Fruit fly (Drosophila melanogaster) whole organism, embryonic: Measurements from ENCODE around the gene Hsp83.

ENCODE experiments used
- CG10979 ChIP-seq: fragments of 200-800 bp; sonication (Bioruptor generic); optimal IDR thresholded peaks from 2 replicates; lab custom pipeline; 2018; ENCODE audit warnings: missing biosample characterization, mild to moderate bottlenecking, missing genetic modification characterization, moderate library complexity
- CG12155 ChIP-seq: fragments of 200-800 bp; sonication (Bioruptor generic); optimal IDR thresholded peaks from 3 replicates; lab custom pipeline; 2016; ENCODE audit warnings: missing biosample characterization, missing genetic modification characterization
- CG16863 ChIP-seq: fragments of 200-800 bp; sonication (Bioruptor generic); optimal IDR thresholded peaks from 3 replicates; lab custom pipeline; 2016; ENCODE audit warnings: missing biosample characterization, missing genetic modification characterization
- CG17912 ChIP-seq: fragments of 200-800 bp; sonication (Bioruptor generic); optimal IDR thresholded peaks from 2 replicates; lab custom pipeline; 2018; ENCODE audit warnings: missing biosample characterization, mild to moderate bottlenecking, missing genetic modification characterization
- CG18262 ChIP-seq: fragments of 200-800 bp; optimal IDR thresholded peaks from 3 replicates; lab custom pipeline; 2019; ENCODE audit warnings: missing biosample characterization, mild to moderate bottlenecking, missing genetic modification characterization, moderate library complexity
- CG18764 ChIP-seq: fragments of 200-800 bp; sonication (Bioruptor generic); optimal IDR thresholded peaks from 3 replicates; lab custom pipeline; 2016; ENCODE audit warnings: missing biosample characterization, missing genetic modification characterization
- CG2129 ChIP-seq: fragments of 200-800 bp; sonication (Bioruptor generic); IDR thresholded peaks from 2 replicates; pipeline ENCODE4 v1.3.6; 2022; ENCODE audit warnings: missing biosample characterization, missing genetic modification characterization; ENCODE audit not compliant: partially characterized antibody
- CG31224 ChIP-seq: fragments of 200-800 bp; sonication (Bioruptor generic); IDR thresholded peaks from 2 replicates; pipeline ENCODE4 v1.3.6; 2022; ENCODE audit warnings: missing biosample characterization, missing genetic modification characterization
- CG3281 ChIP-seq: fragments of 200-800 bp; sonication (Bioruptor generic); optimal IDR thresholded peaks from 3 replicates; lab custom pipeline; 2017; ENCODE audit warnings: missing biosample characterization, mild to moderate bottlenecking, missing genetic modification characterization
- CG7987 ChIP-seq: fragments of 200-800 bp; sonication (Bioruptor generic); optimal IDR thresholded peaks from 2 replicates; lab custom pipeline; 2018; ENCODE audit warnings: missing biosample characterization, mild to moderate bottlenecking, missing genetic modification characterization, moderate library complexity
- CG8478 ChIP-seq: fragments of >200 bp; optimal IDR thresholded peaks from 2 replicates; lab custom pipeline; 2018
- Dip3 ChIP-seq: fragments of 200-800 bp; sonication (Bioruptor generic); optimal IDR thresholded peaks from 3 replicates; lab custom pipeline; 2016; ENCODE audit warnings: missing biosample characterization, missing genetic modification characterization
- Eip74EF ChIP-seq, 2 experiments: fragments of 200-800 bp in 1 of 2; fragments of >200 bp in 1 of 2; sonication (Bioruptor generic) in 1 of 2; optimal IDR thresholded peaks; 2 replicates each; lab custom pipeline; 2017 to 2019; ENCODE audit warnings: missing biosample characterization in 2 of 2, missing genetic modification characterization in 2 of 2, mild to moderate bottlenecking in 1 of 2, moderate library complexity in 1 of 2
- Ets65A ChIP-seq: fragments of 200-800 bp; sonication (Bioruptor generic); peaks from one replicate; lab custom pipeline; 2016; ENCODE audit warnings: missing biosample characterization, missing genetic modification characterization
- Gug ChIP-seq: fragments of 200-800 bp; sonication (Bioruptor generic); IDR thresholded peaks from 4 replicates; pipeline ENCODE4 v1.3.6; 2022; ENCODE audit warnings: missing biosample characterization, missing genetic modification characterization
- H15 ChIP-seq: fragments of 200-800 bp; sonication (Bioruptor generic); IDR thresholded peaks from 3 replicates; pipeline ENCODE4 v1.3.6; 2022; ENCODE audit warnings: missing biosample characterization, missing genetic modification characterization
- Lhr ChIP-seq: fragments of 200-800 bp; sonication (Bioruptor generic); optimal IDR thresholded peaks from 3 replicates; lab custom pipeline; 2017; ENCODE audit warnings: mild to moderate bottlenecking, missing biosample characterization, missing genetic modification reagents, missing genetic modification characterization
- Lpt ChIP-seq: fragments of >200 bp; optimal IDR thresholded peaks from 2 replicates; lab custom pipeline; 2018; ENCODE audit warnings: missing biosample characterization, missing genetic modification characterization
- Meics ChIP-seq: fragments of 200-800 bp; sonication (Bioruptor generic); optimal IDR thresholded peaks from 2 replicates; lab custom pipeline; 2017; ENCODE audit warnings: missing biosample characterization, mild to moderate bottlenecking, missing genetic modification characterization
- NC2β ChIP-seq: fragments of 200-800 bp; sonication (Bioruptor generic); optimal IDR thresholded peaks from 2 replicates; lab custom pipeline; 2016; ENCODE audit warnings: missing biosample characterization, missing genetic modification characterization
- Optix ChIP-seq: fragments of 200-800 bp; sonication (Bioruptor generic); IDR thresholded peaks from 3 replicates; pipeline ENCODE4 v1.3.6; 2022; ENCODE audit warnings: missing biosample characterization, missing genetic modification characterization
- Side ChIP-seq: fragments of 200-800 bp; sonication (Bioruptor generic); optimal IDR thresholded peaks from 2 replicates; lab custom pipeline; 2016; ENCODE audit warnings: missing biosample characterization, missing genetic modification characterization
- amos ChIP-seq: fragments of 200-800 bp; sonication (Bioruptor generic); IDR thresholded peaks from 2 replicates; pipeline ENCODE4 v1.3.6; 2022; ENCODE audit warnings: missing biosample characterization, missing genetic modification characterization; ENCODE audit not compliant: partially characterized antibody
- ap ChIP-seq: fragments of 200-800 bp; sonication (Bioruptor generic); IDR thresholded peaks from 2 replicates; pipeline ENCODE4 v1.3.6; 2022; ENCODE audit warnings: missing biosample characterization, missing genetic modification characterization
- az2 ChIP-seq: fragments of 200-800 bp; sonication (Bioruptor generic); optimal IDR thresholded peaks from 3 replicates; lab custom pipeline; 2016; ENCODE audit warnings: missing biosample characterization, missing genetic modification characterization
- bab2 ChIP-seq: fragments of 200-800 bp; sonication (Bioruptor generic); optimal IDR thresholded peaks from 2 replicates; lab custom pipeline; 2016; ENCODE audit warnings: missing biosample characterization, missing genetic modification characterization
- bsh ChIP-seq, 2 experiments: fragments of 200-800 bp; sonication (Bioruptor generic); optimal IDR thresholded peaks; 2 replicates each; lab custom pipeline; 2017 to 2018; ENCODE audit warnings: mild to moderate bottlenecking in 2 of 2, missing biosample characterization in 2 of 2, missing genetic modification characterization in 2 of 2, moderate library complexity in 1 of 2
- cad ChIP-seq: fragments of >200 bp; optimal IDR thresholded peaks from 2 replicates; lab custom pipeline; 2017; ENCODE audit warnings: missing biosample characterization, missing genetic modification characterization
- chm ChIP-seq: fragments of 200-800 bp; sonication (Bioruptor generic); IDR thresholded peaks from 2 replicates; pipeline ENCODE4 v1.3.6; 2022; ENCODE audit warnings: missing biosample characterization, missing genetic modification characterization
- crol ChIP-seq: fragments of 200-800 bp; sonication (Bioruptor generic); IDR thresholded peaks from 2 replicates; pipeline ENCODE4 v1.3.6; 2022; ENCODE audit warnings: missing biosample characterization, missing genetic modification characterization
- dmrt11E ChIP-seq: fragments of 200-800 bp; sonication (Bioruptor generic); optimal IDR thresholded peaks from 3 replicates; lab custom pipeline; 2018; ENCODE audit warnings: missing biosample characterization, mild to moderate bottlenecking, missing genetic modification characterization, moderate library complexity
- fu2 ChIP-seq: fragments of 200-800 bp; sonication (Bioruptor generic); optimal IDR thresholded peaks from 2 replicates; lab custom pipeline; 2016; ENCODE audit warnings: missing biosample characterization, missing genetic modification characterization
- hbn ChIP-seq: fragments of 200-800 bp; sonication (Bioruptor generic); IDR thresholded peaks from 2 replicates; pipeline ENCODE4 v1.3.6; 2022; ENCODE audit warnings: missing biosample characterization, missing genetic modification characterization; ENCODE audit not compliant: partially characterized antibody
- kay ChIP-seq: fragments of 200-800 bp; sonication (Bioruptor generic); optimal IDR thresholded peaks from 2 replicates; lab custom pipeline; 2016; ENCODE audit warnings: missing biosample characterization, missing genetic modification characterization
- lbe ChIP-seq: fragments of 200-800 bp; sonication (Bioruptor generic); optimal IDR thresholded peaks from 2 replicates; lab custom pipeline; 2016; ENCODE audit warnings: missing biosample characterization, mild to moderate bottlenecking, missing genetic modification characterization
- mam ChIP-seq: fragments of 200-800 bp; sonication (Bioruptor generic); optimal IDR thresholded peaks from 3 replicates; lab custom pipeline; 2016; ENCODE audit warnings: missing biosample characterization, missing genetic modification characterization
- mld ChIP-seq: fragments of 200-800 bp; sonication (Bioruptor generic); IDR thresholded peaks from 3 replicates; pipeline ENCODE4 v1.3.6; 2022; ENCODE audit warnings: missing biosample characterization, missing genetic modification characterization; ENCODE audit not compliant: partially characterized antibody
- nerfin-2 ChIP-seq: fragments of 200-800 bp; sonication (Bioruptor generic); IDR thresholded peaks from 2 replicates; pipeline ENCODE4 v1.3.6; 2022; ENCODE audit warnings: missing biosample characterization, missing genetic modification characterization; ENCODE audit not compliant: partially characterized antibody
- nmo ChIP-seq: fragments of 200-800 bp; sonication (Bioruptor generic); optimal IDR thresholded peaks from 2 replicates; lab custom pipeline; 2018; ENCODE audit warnings: missing biosample characterization, mild to moderate bottlenecking, missing genetic modification characterization, moderate library complexity
- org-1 ChIP-seq: fragments of 200-800 bp; sonication (Bioruptor generic); optimal IDR thresholded peaks from 2 replicates; lab custom pipeline; 2017; ENCODE audit warnings: missing biosample characterization, missing genetic modification characterization
- peb ChIP-seq: fragments of 200-800 bp; sonication (Bioruptor generic); IDR thresholded peaks from 2 replicates; pipeline ENCODE4 v1.3.6; 2022; ENCODE audit warnings: missing biosample characterization, missing genetic modification characterization
- pum ChIP-seq: fragments of 200-800 bp; sonication (Bioruptor generic); optimal IDR thresholded peaks from 2 replicates; lab custom pipeline; 2016; ENCODE audit warnings: missing biosample characterization, missing genetic modification characterization
- run ChIP-seq: fragments of 200-800 bp; sonication (Bioruptor generic); optimal IDR thresholded peaks from 3 replicates; lab custom pipeline; 2018; ENCODE audit warnings: missing biosample characterization, mild to moderate bottlenecking, missing genetic modification characterization
- scrt ChIP-seq: fragments of 200-800 bp; sonication (Bioruptor generic); optimal IDR thresholded peaks from 2 replicates; lab custom pipeline; 2018; ENCODE audit warnings: missing biosample characterization, mild to moderate bottlenecking, missing genetic modification characterization, moderate library complexity
- sisA ChIP-seq: fragments of 200-800 bp; sonication (Bioruptor generic); IDR thresholded peaks from 2 replicates; pipeline ENCODE4 v1.3.6; 2022; ENCODE audit warnings: missing biosample characterization, missing genetic modification characterization
- slp2 ChIP-seq: fragments of 200-800 bp; sonication (Bioruptor generic); optimal IDR thresholded peaks from 2 replicates; lab custom pipeline; 2016; ENCODE audit warnings: missing biosample characterization, missing genetic modification characterization
- sr ChIP-seq: fragments of 200-800 bp; sonication (Bioruptor generic); IDR thresholded peaks from 3 replicates; pipeline ENCODE4 v1.3.6; 2022; ENCODE audit warnings: missing biosample characterization, missing genetic modification characterization
- tin ChIP-seq: fragments of 200-800 bp; sonication (Bioruptor generic); optimal IDR thresholded peaks from 3 replicates; lab custom pipeline; 2016; ENCODE audit warnings: missing biosample characterization, missing genetic modification characterization
- tll ChIP-seq, 2 experiments: fragments of 200-800 bp in 1 of 2; fragments of >200 bp in 1 of 2; sonication (Bioruptor generic) in 1 of 2; optimal IDR thresholded peaks; 2 replicates each; lab custom pipeline; 2017 to 2019; ENCODE audit warnings: missing biosample characterization in 2 of 2, missing genetic modification characterization in 2 of 2, mild to moderate bottlenecking in 1 of 2, moderate library complexity in 1 of 2
- trem ChIP-seq: fragments of 200-800 bp; optimal IDR thresholded peaks from 3 replicates; lab custom pipeline; 2019; ENCODE audit warnings: missing biosample characterization, mild to moderate bottlenecking, missing genetic modification characterization, moderate library complexity
- vnd ChIP-seq: fragments of 200-800 bp; sonication (Bioruptor generic); IDR thresholded peaks from 3 replicates; pipeline ENCODE4 v1.3.6; 2022; ENCODE audit warnings: missing biosample characterization, missing genetic modification characterization; ENCODE audit not compliant: partially characterized antibody
- yki ChIP-seq: fragments of >200 bp; optimal IDR thresholded peaks from 3 replicates; lab custom pipeline; 2018

Gene Hsp83

dm6 chr3L:3192333-3192894 lies 355 bp upstream of the Hsp83 start, which contains the start of gene CG14965 (continued):
- peak; percentile 87 for TF ChIP-seq vnd
- TF ChIP-seq CG2129 (GFP tag; lab: Robert Waterston, UW), result peak; percentile 86
- no peak for TF ChIP-seq Lhr (GFP tag; lab: Kevin White, UChicago)
- TF ChIP-seq NC2β (GFP tag; lab: Kevin White, UChicago), result no peak
- TF ChIP-seq Eip74EF (GFP tag; optimal IDR thresholded peaks at IDR 0.05; lab: Kevin White, UChicago), result no peak
- TF ChIP-seq pum (GFP tag; lab: Kevin White, UChicago), result no peak
- no peak for TF ChIP-seq CG17912 (GFP tag; lab: Kevin White, UChicago)
- no peak for TF ChIP-seq Dip3 (GFP tag; lab: Kevin White, UChicago)
- no peak for TF ChIP-seq Optix
- no peak for TF ChIP-seq CG16863
- peak; percentile 13 for TF ChIP-seq mam
- TF ChIP-seq mld (GFP tag; lab: Robert Waterston, UW), result peak; percentile 75; the same call in 2 of the 3 replicates
- TF ChIP-seq tll (GFP tag; optimal IDR thresholded peaks at IDR 0.05; lab: Kevin White, UChicago), result no peak
- no peak for TF ChIP-seq CG7987 (GFP tag; lab: Kevin White, UChicago)
- no peak for TF ChIP-seq Gug (GFP tag; lab: Robert Waterston, UW)
- TF ChIP-seq CG18262 (tag; lab: Kevin White, UChicago), result no peak
- TF ChIP-seq az2 (GFP tag; lab: Kevin White, UChicago), result no peak
- TF ChIP-seq ap (GFP tag; lab: Robert Waterston, UW), result no peak
- TF ChIP-seq Side (GFP tag; lab: Kevin White, UChicago), result no peak
- TF ChIP-seq sr, result no peak
- TF ChIP-seq sisA (GFP tag; lab: Robert Waterston, UW), result no peak
- no peak for TF ChIP-seq H15 (GFP tag; lab: Robert Waterston, UW)
- TF ChIP-seq run (tag; lab: Kevin White, UChicago), result no peak
- no peak for TF ChIP-seq peb
- no peak for TF ChIP-seq kay (GFP tag; lab: Kevin White, UChicago)
- TF ChIP-seq Ets65A (GFP tag; lab: Kevin White, UChicago), result peak; percentile 73
- TF ChIP-seq CG12155 (GFP tag; lab: Kevin White, UChicago), result no peak
- no peak for TF ChIP-seq chm
- no peak for TF ChIP-seq yki
- TF ChIP-seq tin (GFP tag; lab: Kevin White, UChicago), result no peak
- TF ChIP-seq cad (GFP tag; lab: Kevin White, UChicago), result no peak
- TF ChIP-seq CG10979 (tag; lab: Kevin White, UChicago), result no peak
- TF ChIP-seq slp2 (GFP tag; lab: Kevin White, UChicago), result no peak
- TF ChIP-seq bsh (GFP tag; optimal IDR thresholded peaks at IDR 0.05; lab: Kevin White, UChicago), result no peak
- TF ChIP-seq nerfin-2 (GFP tag; lab: Robert Waterston, UW), result peak; percentile 90
- peak; percentile 86 for TF ChIP-seq hbn
- TF ChIP-seq amos (GFP tag; lab: Robert Waterston, UW), result peak; percentile 87
- no peak for TF ChIP-seq nmo (GFP tag; lab: Kevin White, UChicago)
- no peak for TF ChIP-seq org-1 (GFP tag; lab: Kevin White, UChicago)
- TF ChIP-seq trem (tag; lab: Kevin White, UChicago), result no peak
- TF ChIP-seq CG18764, result no peak
- no peak for TF ChIP-seq Lpt
- no peak for TF ChIP-seq dmrt11E (tag; lab: Kevin White, UChicago)
- no peak for TF ChIP-seq crol (GFP tag; lab: Robert Waterston, UW)
- no peak for TF ChIP-seq Meics (GFP tag; lab: Kevin White, UChicago)
- TF ChIP-seq bab2 (GFP tag; lab: Kevin White, UChicago), result no peak
- TF ChIP-seq scrt (GFP tag; lab: Kevin White, UChicago), result no peak
- no peak for TF ChIP-seq CG8478 (lab: Kevin White, UChicago)
- TF ChIP-seq CG3281 (GFP tag; lab: Kevin White, UChicago), result no peak
- no peak for TF ChIP-seq CG31224 (GFP tag; lab: Robert Waterston, UW)
- TF ChIP-seq lbe (GFP tag; lab: Kevin White, UChicago), result no peak
- TF ChIP-seq fu2 (GFP tag; lab: Kevin White, UChicago), result no peak
